Worm (Caenorhabditis elegans): ENCODE measurements around the gene gst-13.

- TF ChIP-seq ets-7 (tag; optimal IDR thresholded peaks at IDR 0.05) (no peak), tbx-37 (GFP tag; conservative IDR thresholded peaks at IDR 0.05) (no peak), ceh-36 (tag; optimal IDR thresholded peaks at IDR 0.05) (no peak), tbx-11 (GFP tag; IDR thresholded peaks at IDR 0.05) (no peak), ama-1 (optimal IDR thresholded peaks at IDR 0.05) (no peak), flt-1 (GFP tag; IDR thresholded peaks at IDR 0.05) (no peak), hmbx-1 (tag; optimal IDR thresholded peaks at IDR 0.05) (no peak)
Observed at ce11 chrII:9196325-9196724, 34.9 kb upstream of the gst-13 start.
